Fruit fly (Drosophila melanogaster) S2 (cell line): ENCODE data around the gene Tfb5.

Experiments
- CG8478 ChIP-seq: fragments of >200 bp; optimal IDR thresholded peaks from 2 replicates; lab custom pipeline; 2018
- CTCF ChIP-seq, 2 experiments: fragments of >200 bp; optimal IDR thresholded peaks; 2 replicates each; lab custom pipeline; 2018

DNA sequence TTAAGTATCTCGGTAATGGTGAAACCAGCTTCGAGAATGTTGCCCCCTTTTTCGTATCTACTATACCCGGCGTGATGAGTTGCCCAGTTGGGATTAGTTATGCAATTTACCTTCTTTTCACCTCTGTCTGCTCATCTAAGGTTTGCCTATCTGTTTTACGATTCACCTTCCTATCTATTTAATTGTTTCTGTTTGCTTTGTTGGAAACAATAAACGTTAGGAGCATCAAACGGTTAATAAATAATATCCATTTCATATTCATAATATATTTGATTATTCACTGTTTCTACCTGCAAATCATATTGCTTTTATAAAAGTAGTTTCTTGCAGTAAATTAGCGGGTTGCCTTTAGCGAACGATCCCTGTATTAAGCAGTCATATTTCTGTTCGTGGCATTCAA lies 3.4 kb downstream of the Tfb5 start:
- no peak for TF ChIP-seq CTCF (optimal IDR thresholded peaks at IDR 0.05; lab: Kevin White, UChicago)
- no peak for TF ChIP-seq CG8478 (lab: Kevin White, UChicago)
